Fruit fly (Drosophila melanogaster): ENCODE results near the gene Octbeta1R.

The Octbeta1R gene

dm6 chr3R:22536504-22537423 is 39.7 kb downstream of the Octbeta1R start (continued):
- TF ChIP-seq esg (GFP tag; conservative IDR thresholded peaks at IDR 0.05), result peak; percentile 38
- 0 out of 3 replicates have a peak, but pooled peaks have one; percentile 45 for TF ChIP-seq CG11695 (GFP tag; IDR thresholded peaks at IDR 0.05)
- peak; percentile 25 for TF ChIP-seq CG12219 (GFP tag; optimal IDR thresholded peaks at IDR 0.05)
- TF ChIP-seq Pdp1 (GFP tag; optimal IDR thresholded peaks at IDR 0.05), result peak in 1 of 2 experiments; percentile 1
- no peak for TF ChIP-seq Hmx (GFP tag; optimal IDR thresholded peaks at IDR 0.05)
- peak; percentile 37 for TF ChIP-seq CG18599 (GFP tag; optimal IDR thresholded peaks at IDR 0.05)
- TF ChIP-seq CG1792 (GFP tag; optimal IDR thresholded peaks at IDR 0.05), result peak; percentile 11
- no peak for TF ChIP-seq Bdp1 (GFP tag; optimal IDR thresholded peaks at IDR 0.05)
- no peak for TF ChIP-seq Doc3 (GFP tag; IDR thresholded peaks at IDR 0.05; ENCODE audit: partially characterized antibody)
- TF ChIP-seq gce (GFP tag; IDR thresholded peaks at IDR 0.05), result no peak
- no peak for TF ChIP-seq pnt (GFP tag; optimal IDR thresholded peaks at IDR 0.05)
- peak; percentile 66 for TF ChIP-seq Ptx1 (GFP tag; IDR thresholded peaks at IDR 0.05)
- peak; percentile 23 for TF ChIP-seq CG18262 (tag; optimal IDR thresholded peaks at IDR 0.05)
- TF ChIP-seq gsb (GFP tag; IDR thresholded peaks at IDR 0.05), result no peak
- peak; percentile 30; the same call in 1 of the 2 replicates for TF ChIP-seq CG32532 (GFP tag; IDR thresholded peaks at IDR 0.05)
- no peak for TF ChIP-seq CG4282 (GFP tag; optimal IDR thresholded peaks at IDR 0.05)
- no peak for TF ChIP-seq sna (GFP tag; IDR thresholded peaks at IDR 0.05; ENCODE audit: partially characterized antibody)
- TF ChIP-seq eyg (GFP tag; optimal IDR thresholded peaks at IDR 0.05), result no peak
- TF ChIP-seq ind (GFP tag; optimal IDR thresholded peaks at IDR 0.05), result peak; percentile 22
- peak; percentile 55 for TF ChIP-seq Fer1 (GFP tag; optimal IDR thresholded peaks at IDR 0.05)
- TF ChIP-seq sd (tag; optimal IDR thresholded peaks at IDR 0.05), result peak; percentile 86
- TF ChIP-seq Spps (tag; optimal IDR thresholded peaks at IDR 0.05), result no peak
- TF ChIP-seq Deaf1 (tag; optimal IDR thresholded peaks at IDR 0.05), result peak; percentile 33
- TF ChIP-seq B-H2 (GFP tag; optimal IDR thresholded peaks at IDR 0.05), result no peak
- TF ChIP-seq knrl (GFP tag; IDR thresholded peaks at IDR 0.05; ENCODE audit: partially characterized antibody), result no peak
- TF ChIP-seq NC2α (GFP tag; optimal IDR thresholded peaks at IDR 0.05), result no peak
- TF ChIP-seq Nf-YC (tag; optimal IDR thresholded peaks at IDR 0.05), result no peak
- TF ChIP-seq fd3F (GFP tag; optimal IDR thresholded peaks at IDR 0.05), result no peak
- no peak for TF ChIP-seq bigmax (GFP tag; optimal IDR thresholded peaks at IDR 0.05)
- TF ChIP-seq Eip74EF (GFP tag; optimal IDR thresholded peaks at IDR 0.05), result peak in 1 of 2 experiments; percentile 56
- TF ChIP-seq tap (tag; optimal IDR thresholded peaks at IDR 0.05), result peak; percentile 37
- TF ChIP-seq CG12942 (GFP tag; optimal IDR thresholded peaks at IDR 0.05), result no peak
- no peak for TF ChIP-seq unc-4 (GFP tag; IDR thresholded peaks at IDR 0.05; ENCODE audit: partially characterized antibody)
- no peak for TF ChIP-seq MESR4 (GFP tag; optimal IDR thresholded peaks at IDR 0.05)
- TF ChIP-seq Hr51 (GFP tag; optimal IDR thresholded peaks at IDR 0.05), result peak in 1 of 2 experiments; percentile 77
- TF ChIP-seq odd (GFP tag; optimal IDR thresholded peaks at IDR 0.05), result peak; percentile 44
- no peak for TF ChIP-seq CG8281 (tag; optimal IDR thresholded peaks at IDR 0.05)
- peak; percentile 17 for TF ChIP-seq abd-A (tag; optimal IDR thresholded peaks at IDR 0.05)
- TF ChIP-seq emc (GFP tag; optimal IDR thresholded peaks at IDR 0.05), result no peak
- TF ChIP-seq CG17802 (tag; optimal IDR thresholded peaks at IDR 0.05), result no peak
- no peak for TF ChIP-seq trem (tag; optimal IDR thresholded peaks at IDR 0.05)
- TF ChIP-seq CG4730 (GFP tag; IDR thresholded peaks at IDR 0.05), result no peak; the same call in 1 of the 2 replicates
- TF ChIP-seq sens (GFP tag), result peak; percentile 89
- 0 out of 3 replicates have a peak, but pooled peaks have one; percentile 14 for TF ChIP-seq ken (GFP tag; IDR thresholded peaks at IDR 0.05)
- peak; percentile 23 for TF ChIP-seq oc (tag; optimal IDR thresholded peaks at IDR 0.05)
- TF ChIP-seq Oli (tag; optimal IDR thresholded peaks at IDR 0.05), result peak; percentile 55
- no peak for TF ChIP-seq Scr (GFP tag; IDR thresholded peaks at IDR 0.05; ENCODE audit: partially characterized antibody)
